Worm (Caenorhabditis elegans) whole organism, late embryonic: ENCODE measurements around the gene W05H9.4.

ENCODE experiments used
- C08G9.2 ChIP-seq: sonication (generic microtip); optimal IDR thresholded peaks from 2 replicates; lab custom pipeline; 2016; ENCODE audit warnings: mild to moderate bottlenecking, missing genetic modification characterization, moderate library complexity, missing compliant biosample characterization
- K02D7.2 ChIP-seq: sonication (generic microtip); optimal IDR thresholded peaks from 2 replicates; lab custom pipeline; 2017; ENCODE audit warnings: mild to moderate bottlenecking, missing genetic modification characterization, missing compliant biosample characterization
- K09A11.1 ChIP-seq: sonication (generic microtip); optimal IDR thresholded peaks from 2 replicates; lab custom pipeline; 2017; ENCODE audit warnings: antibody characterized with exemption, mild to moderate bottlenecking, missing genetic modification characterization, missing compliant biosample characterization; ENCODE audit not compliant: insufficient read depth
- Y22D7AL.16 ChIP-seq: sonication (generic microtip); optimal IDR thresholded peaks from 2 replicates; lab custom pipeline; 2016; ENCODE audit warnings: missing genetic modification characterization, missing compliant biosample characterization
- ahr-1 ChIP-seq: sonication (generic microtip); optimal IDR thresholded peaks from 2 replicates; lab custom pipeline; 2016; ENCODE audit warnings: missing genetic modification characterization, missing compliant biosample characterization
- ceh-14 ChIP-seq: sonication (generic microtip); optimal IDR thresholded peaks from 2 replicates; lab custom pipeline; 2016; ENCODE audit warnings: missing genotype, missing genetic modification characterization, missing compliant biosample characterization
- ceh-18 ChIP-seq: sonication (generic microtip); optimal IDR thresholded peaks from 2 replicates; lab custom pipeline; 2016; ENCODE audit warnings: missing genetic modification characterization, missing compliant biosample characterization
- ceh-19 ChIP-seq: fragments of 200-800 bp; sonication (Bioruptor generic); optimal IDR thresholded peaks from 2 replicates; lab custom pipeline; 2018; ENCODE audit warnings: mild to moderate bottlenecking, missing genetic modification characterization, missing compliant biosample characterization
- ceh-24 ChIP-seq: sonication (generic microtip); optimal IDR thresholded peaks from 2 replicates; lab custom pipeline; 2016; ENCODE audit warnings: mild to moderate bottlenecking, missing genetic modification characterization, missing compliant biosample characterization
- ceh-30 ChIP-seq: fragments of 150-350 bp; optimal IDR thresholded peaks from 2 replicates; lab custom pipeline; 2014; ENCODE audit warnings: missing biosample characterization, missing genetic modification characterization
- ceh-45 ChIP-seq: fragments of 200-800 bp; sonication (Bioruptor generic); IDR thresholded peaks from 2 replicates; pipeline ENCODE4 v1.3.6; 2022; ENCODE audit warnings: missing genetic modification reagents, missing genetic modification characterization, missing compliant biosample characterization
- ceh-6 ChIP-seq: fragments of 200-800 bp; sonication (Bioruptor generic); optimal IDR thresholded peaks from 2 replicates; lab custom pipeline; 2018; ENCODE audit warnings: mild to moderate bottlenecking, missing genetic modification characterization, missing compliant biosample characterization
- che-1 ChIP-seq: sonication (generic microtip); optimal IDR thresholded peaks from 2 replicates; lab custom pipeline; 2016; ENCODE audit warnings: mild to moderate bottlenecking, missing genetic modification characterization, missing compliant biosample characterization
- dmd-4 ChIP-seq: sonication (generic microtip); optimal IDR thresholded peaks from 2 replicates; lab custom pipeline; 2016; ENCODE audit warnings: borderline replicate concordance, missing genetic modification characterization, missing compliant biosample characterization
- elt-4 ChIP-seq: sonication (generic microtip); optimal IDR thresholded peaks from 2 replicates; lab custom pipeline; 2016; ENCODE audit warnings: missing genetic modification characterization, missing compliant biosample characterization
- ets-4 ChIP-seq: sonication (generic microtip); optimal IDR thresholded peaks from 2 replicates; lab custom pipeline; 2016; ENCODE audit warnings: missing genetic modification characterization, missing compliant biosample characterization
- fax-1 ChIP-seq: sonication (generic microtip); optimal IDR thresholded peaks from 2 replicates; lab custom pipeline; 2016; ENCODE audit warnings: missing genotype, missing genetic modification characterization, missing compliant biosample characterization
- hlh-13 ChIP-seq: fragments of 200-800 bp; sonication (Bioruptor generic); optimal IDR thresholded peaks from 2 replicates; lab custom pipeline; 2018; ENCODE audit warnings: mild to moderate bottlenecking, missing genetic modification characterization, missing compliant biosample characterization
- hlh-8 ChIP-seq: sonication (generic microtip); optimal IDR thresholded peaks from 2 replicates; lab custom pipeline; 2016; ENCODE audit warnings: missing genotype, missing genetic modification characterization, missing compliant biosample characterization
- lim-6 ChIP-seq: sonication (generic microtip); optimal IDR thresholded peaks from 2 replicates; lab custom pipeline; 2016; ENCODE audit warnings: missing genetic modification characterization, missing compliant biosample characterization
- lin-11 ChIP-seq: fragments of 200-800 bp; sonication (Bioruptor generic); optimal IDR thresholded peaks from 2 replicates; lab custom pipeline; 2018; ENCODE audit warnings: mild to moderate bottlenecking, missing genetic modification characterization, missing compliant biosample characterization
- madf-2 ChIP-seq: sonication (generic microtip); optimal IDR thresholded peaks from 2 replicates; lab custom pipeline; 2017; ENCODE audit warnings: missing genetic modification characterization, missing compliant biosample characterization
- mec-3 ChIP-seq: sonication (generic microtip); optimal IDR thresholded peaks from 2 replicates; lab custom pipeline; 2016; ENCODE audit warnings: borderline replicate concordance, missing genetic modification characterization, missing compliant biosample characterization
- nhr-11 ChIP-seq: fragments of 150-350 bp; optimal IDR thresholded peaks from 2 replicates; lab custom pipeline; 2014; ENCODE audit warnings: missing biosample characterization, missing genetic modification characterization
- nhr-232 ChIP-seq: sonication (generic microtip); optimal IDR thresholded peaks from 2 replicates; lab custom pipeline; 2016; ENCODE audit warnings: missing genetic modification characterization, missing compliant biosample characterization
- npax-4 ChIP-seq: sonication (generic microtip); optimal IDR thresholded peaks from 2 replicates; lab custom pipeline; 2016; ENCODE audit warnings: missing genetic modification characterization, missing compliant biosample characterization
- odd-2 ChIP-seq: sonication (generic microtip); optimal IDR thresholded peaks from 2 replicates; lab custom pipeline; 2017; ENCODE audit warnings: antibody characterized with exemption, mild to moderate bottlenecking, missing genetic modification characterization, missing compliant biosample characterization
- pha-2 ChIP-seq: sonication (generic microtip); optimal IDR thresholded peaks from 2 replicates; lab custom pipeline; 2017; ENCODE audit warnings: mild to moderate bottlenecking, missing genetic modification characterization, missing compliant biosample characterization
- pha-4 ChIP-seq: fragments of 150-350 bp; optimal IDR thresholded peaks from 2 replicates; lab custom pipeline; 2018; ENCODE audit warnings: missing biosample characterization, missing genetic modification reagents, missing genetic modification characterization
- pqm-1 ChIP-seq: sonication (generic microtip); optimal IDR thresholded peaks from 2 replicates; lab custom pipeline; 2016; ENCODE audit warnings: missing genetic modification characterization, missing compliant biosample characterization
- pros-1 ChIP-seq: fragments of 150-350 bp; optimal IDR thresholded peaks from 2 replicates; lab custom pipeline; 2014; ENCODE audit warnings: missing biosample characterization, missing genetic modification reagents, missing genetic modification characterization
- ref-2 ChIP-seq: sonication (generic microtip); optimal IDR thresholded peaks from 2 replicates; lab custom pipeline; 2016; ENCODE audit warnings: missing genetic modification characterization, missing compliant biosample characterization
- rnt-1 ChIP-seq: sonication (generic microtip); optimal IDR thresholded peaks from 2 replicates; lab custom pipeline; 2016; ENCODE audit warnings: missing genetic modification characterization, missing compliant biosample characterization
- sdc-2 ChIP-seq: sonication (generic microtip); optimal IDR thresholded peaks from 2 replicates; lab custom pipeline; 2016; ENCODE audit warnings: missing genotype, missing genetic modification characterization, missing compliant biosample characterization
- sox-2 ChIP-seq: fragments of 200-800 bp; sonication (Bioruptor generic); IDR thresholded peaks from 2 replicates; pipeline ENCODE4 v1.3.6; 2022; ENCODE audit warnings: missing genetic modification reagents, missing genetic modification characterization, missing compliant biosample characterization
- sox-4 ChIP-seq: sonication (generic microtip); optimal IDR thresholded peaks from 2 replicates; lab custom pipeline; 2017; ENCODE audit warnings: mild to moderate bottlenecking, missing genetic modification characterization, inconsistent platforms, missing compliant biosample characterization
- tbx-2 ChIP-seq: sonication (generic microtip); optimal IDR thresholded peaks from 2 replicates; lab custom pipeline; 2016; ENCODE audit warnings: missing genetic modification characterization, missing compliant biosample characterization
- unc-3 ChIP-seq, 2 experiments: fragments of 200-800 bp in 1 of 2; sonication (Bioruptor generic) in 1 of 2; sonication (generic microtip) in 1 of 2; conservative IDR thresholded peaks in 1 of 2; optimal IDR thresholded peaks in 1 of 2; 2 replicates each; pipeline versions ENCODE4 v1.3.6 to Lab custom; 2016 to 2022; ENCODE audit warnings: missing compliant biosample characterization in 2 of 2, missing genetic modification characterization in 2 of 2, missing genetic modification reagents in 1 of 2
- unc-42 ChIP-seq: sonication (generic microtip); optimal IDR thresholded peaks from 2 replicates; lab custom pipeline; 2016; ENCODE audit warnings: missing genotype, missing genetic modification characterization, missing compliant biosample characterization
- unc-55 ChIP-seq: sonication (generic microtip); optimal IDR thresholded peaks from 2 replicates; lab custom pipeline; 2017; ENCODE audit warnings: missing biosample characterization, missing genetic modification reagents, missing genetic modification characterization
- zip-5 ChIP-seq: sonication (generic microtip); optimal IDR thresholded peaks from 2 replicates; lab custom pipeline; 2016; ENCODE audit warnings: missing genetic modification characterization, missing compliant biosample characterization
- ztf-16 ChIP-seq: sonication (generic microtip); optimal IDR thresholded peaks from 2 replicates; lab custom pipeline; 2017; ENCODE audit warnings: missing genetic modification characterization, missing compliant biosample characterization

Gene W05H9.4

DNA sequence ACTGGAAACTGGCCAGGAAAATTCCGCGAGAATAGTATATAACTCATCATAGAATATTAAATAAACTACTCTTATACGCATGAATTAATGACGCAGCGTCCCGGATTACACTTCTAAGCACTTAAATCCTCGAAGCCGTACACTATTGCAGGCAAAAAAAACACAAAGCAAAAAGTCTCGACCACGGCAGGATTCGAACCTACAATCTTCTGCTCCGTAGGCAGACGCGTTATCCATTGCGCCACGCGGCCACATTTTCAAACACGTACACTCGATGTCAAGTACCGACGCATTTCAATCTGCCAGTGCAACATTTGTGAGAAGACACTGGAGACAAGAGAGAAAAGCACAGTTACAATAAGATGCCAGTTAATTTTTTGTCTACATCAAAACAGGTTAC is 43.6 kb upstream of the W05H9.4 start (continued):
- TF ChIP-seq ceh-6 (GFP tag; lab: Kevin White, UChicago) (peak; percentile 69), nhr-11 (tag; lab: Kevin White, UChicago) (no peak), ceh-14 (tag; lab: Kevin White, UChicago) (peak; percentile 45), ceh-30 (tag; lab: Kevin White, UChicago) (no peak), dmd-4 (tag; lab: Kevin White, UChicago) (no peak), ceh-24 (tag; lab: Kevin White, UChicago) (peak; percentile 4), ets-4 (no peak), ztf-16 (tag; lab: Kevin White, UChicago) (peak; percentile 22), hlh-13 (GFP tag; lab: Kevin White, UChicago) (peak; percentile 35), lin-11 (tag; lab: Kevin White, UChicago) (peak; percentile 35), sox-4 (tag; lab: Kevin White, UChicago) (no peak), C08G9.2 (tag; lab: Kevin White, UChicago) (peak; percentile 52), elt-4 (no peak), npax-4 (tag; lab: Kevin White, UChicago) (no peak), ceh-18 (tag; lab: Kevin White, UChicago) (peak; percentile 61), pha-2 (tag; lab: Kevin White, UChicago) (no peak), mec-3 (tag; lab: Kevin White, UChicago) (no peak), madf-2 (tag; lab: Kevin White, UChicago) (peak; percentile 47), sdc-2 (tag; lab: Kevin White, UChicago) (peak; percentile 33), pros-1 (no peak), K02D7.2 (no peak), che-1 (tag; lab: Kevin White, UChicago) (peak; percentile 62), ref-2 (peak; percentile 42), unc-3 (GFP tag; conservative IDR thresholded peaks at IDR 0.05; lab: Robert Waterston, UW) (0 out of 2 replicates have a peak, but pooled peaks have one; percentile 18), unc-3 (tag; optimal IDR thresholded peaks at IDR 0.05; lab: Kevin White, UChicago) (no peak), ceh-19 (GFP tag; lab: Kevin White, UChicago) (no peak), lim-6 (tag; lab: Kevin White, UChicago) (no peak), odd-2 (tag; lab: Kevin White, UChicago) (no peak), pha-4 (tag; lab: Kevin White, UChicago) (no peak), tbx-2 (tag; lab: Kevin White, UChicago) (peak; percentile 36), fax-1 (tag; lab: Kevin White, UChicago) (peak; percentile 48)

DNA sequence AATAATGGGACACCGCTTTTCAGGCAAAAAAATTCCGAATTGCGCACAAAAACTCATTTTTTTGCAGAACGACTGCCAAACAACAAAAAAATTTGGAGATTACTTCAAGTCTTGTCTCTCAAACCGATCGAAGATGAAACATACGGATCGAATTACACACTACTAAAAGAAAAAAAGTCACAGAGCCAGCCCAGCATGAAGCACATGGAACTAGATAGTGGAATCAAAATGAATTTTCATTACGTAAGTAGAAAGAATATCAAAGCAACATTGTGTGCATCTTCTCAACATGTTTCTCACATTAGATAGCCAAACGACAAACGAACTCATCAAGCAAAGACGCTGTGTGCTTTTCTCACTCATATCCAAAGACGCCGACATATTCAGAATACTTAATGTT is 42.4 kb upstream of the W05H9.4 start:
- TF ChIP-seq pros-1 (no peak), zip-5 (tag; lab: Kevin White, UChicago) (no peak), ztf-16 (tag; lab: Kevin White, UChicago) (no peak), Y22D7AL.16 (no peak)

DNA sequence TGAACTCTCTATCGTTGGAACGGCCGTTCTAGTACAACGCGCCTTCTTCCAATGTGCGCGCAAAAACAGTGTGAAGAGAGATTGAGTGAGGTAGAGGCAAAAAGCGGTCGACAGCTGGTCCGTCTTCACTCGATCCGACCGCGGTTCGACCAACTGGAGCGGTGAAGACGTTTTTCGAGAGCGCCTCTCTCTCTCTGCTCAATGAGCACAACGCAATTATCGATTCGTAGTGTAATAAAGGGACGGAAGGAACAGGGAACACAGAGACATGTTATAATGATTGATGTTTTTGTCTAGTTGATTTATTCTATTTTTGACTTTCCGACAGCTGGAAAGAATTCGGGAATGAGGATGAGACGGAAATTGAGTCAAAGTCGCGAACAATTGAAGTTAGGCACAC is 38.6 kb upstream of the W05H9.4 start:
- TF ChIP-seq ahr-1 (tag; lab: Kevin White, UChicago) (no peak), hlh-8 (tag; lab: Kevin White, UChicago) (peak; percentile 7), fax-1 (tag; lab: Kevin White, UChicago) (no peak), sox-4 (tag; lab: Kevin White, UChicago) (no peak), madf-2 (tag; lab: Kevin White, UChicago) (no peak), sdc-2 (tag; lab: Kevin White, UChicago) (peak; percentile 6), ceh-14 (tag; lab: Kevin White, UChicago) (no peak), ceh-30 (tag; lab: Kevin White, UChicago) (no peak), ceh-45 (GFP tag; lab: Robert Waterston, UW) (no peak), ets-4 (no peak), pqm-1 (tag; lab: Kevin White, UChicago) (no peak), rnt-1 (tag; lab: Kevin White, UChicago) (peak; percentile 11), npax-4 (tag; lab: Kevin White, UChicago) (no peak), unc-42 (no peak), nhr-232 (no peak), hlh-13 (GFP tag; lab: Kevin White, UChicago) (no peak), C08G9.2 (tag; lab: Kevin White, UChicago) (no peak), K09A11.1 (tag; lab: Kevin White, UChicago) (no peak), mec-3 (tag; lab: Kevin White, UChicago) (no peak), sox-2 (GFP tag; lab: Robert Waterston, UW) (no peak), unc-55 (GFP tag; lab: Kevin White, UChicago) (peak; percentile 95)
- TF ChIP-seq, all 69 proteins: peak for 4
